Worm (Caenorhabditis elegans): ENCODE results near the gene srv-15.

- TF ChIP-seq zag-1 (tag; optimal IDR thresholded peaks at IDR 0.05) (no peak), nhr-12 (tag; optimal IDR thresholded peaks at IDR 0.05) (no peak), gmeb-1 (tag; optimal IDR thresholded peaks at IDR 0.05) (no peak), nhr-6 (tag; optimal IDR thresholded peaks at IDR 0.05) (no peak), aly-2 (tag; optimal IDR thresholded peaks at IDR 0.05) (no peak), unc-39 (tag; optimal IDR thresholded peaks at IDR 0.05) (no peak), fos-1 (tag; optimal IDR thresholded peaks at IDR 0.05) (no peak), ztf-11 (tag; optimal IDR thresholded peaks at IDR 0.05) (no peak), ama-1 (optimal IDR thresholded peaks at IDR 0.05) (no peak), snpc-4 (tag; optimal IDR thresholded peaks at IDR 0.05) (no peak), mbf-1 (tag; optimal IDR thresholded peaks at IDR 0.05) (no peak), nhr-10 (tag; optimal IDR thresholded peaks at IDR 0.05) (no peak), nhr-11 (tag; optimal IDR thresholded peaks at IDR 0.05) (no peak), blmp-1 (tag; optimal IDR thresholded peaks at IDR 0.05; ENCODE audit: insufficient read depth) (no peak)
These were observed 38.1 kb upstream of the srv-15 start for ce11 chrIV:15868288-15868687.
